Worm (Caenorhabditis elegans): ENCODE measurements around the gene D2045.9.

D2045.9 gene

DNA sequence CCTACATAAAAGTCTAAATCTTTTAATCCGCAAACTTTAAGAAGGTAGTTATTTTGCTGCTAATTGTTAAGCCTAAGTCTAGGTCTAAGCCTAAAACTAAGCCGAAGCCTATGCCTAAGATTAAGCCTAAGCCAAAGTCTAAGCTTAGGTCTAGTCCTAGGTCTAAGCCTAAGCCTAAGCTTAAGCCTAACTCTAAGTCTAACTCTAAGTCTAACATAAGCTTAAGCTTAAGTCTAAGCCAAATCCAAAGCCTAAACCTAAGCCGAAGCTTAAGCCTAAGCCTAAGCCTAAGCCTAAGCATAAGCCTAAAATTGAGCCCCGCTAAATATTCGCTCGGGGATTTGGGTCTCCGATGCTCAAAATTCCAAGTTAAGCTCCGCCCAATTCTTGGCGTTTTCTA lies 46.2 kb downstream of the D2045.9 start (continued):
- TF ChIP-seq rpc-1 (optimal IDR thresholded peaks at IDR 0.05) (no peak), rpc-1 (tag; optimal IDR thresholded peaks at IDR 0.05) (no peak)

DNA sequence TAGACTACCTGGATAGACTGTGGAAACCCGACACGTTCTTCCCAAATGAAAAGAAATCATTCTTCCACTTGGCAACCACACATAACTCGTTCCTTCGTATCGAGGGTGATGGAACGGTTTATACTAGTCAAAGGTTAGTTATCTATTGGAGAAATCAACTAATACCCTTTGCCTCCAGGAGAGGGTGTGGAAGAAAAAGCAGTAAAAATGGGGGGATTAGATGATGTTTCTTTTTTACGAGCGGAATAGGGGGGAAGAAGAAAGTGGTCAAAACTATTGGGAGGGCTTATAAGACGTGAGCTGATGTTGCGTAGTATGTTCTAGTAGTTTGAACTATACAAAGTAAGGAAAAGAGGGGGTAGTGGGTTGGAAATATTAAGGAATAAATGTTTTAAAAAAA lies 48.0 kb downstream of the D2045.9 start:
- no peak for TF ChIP-seq sdz-38 (tag; optimal IDR thresholded peaks at IDR 0.05)
- TF ChIP-seq hrde-1 (tag; optimal IDR thresholded peaks at IDR 0.05; ENCODE audit: borderline replicate concordance), result no peak
- TF ChIP-seq D2030.7 (GFP tag; IDR thresholded peaks at IDR 0.05), result no peak
- no peak for TF ChIP-seq K11D2.4 (GFP tag; IDR thresholded peaks at IDR 0.05)
- TF ChIP-seq ztf-18 (tag; optimal IDR thresholded peaks at IDR 0.05), result no peak
- no peak for TF ChIP-seq lin-35 (GFP tag; optimal IDR thresholded peaks at IDR 0.05)
- TF ChIP-seq lsl-1 (GFP tag; optimal IDR thresholded peaks at IDR 0.05), result no peak
- TF ChIP-seq egl-18 (GFP tag; IDR thresholded peaks at IDR 0.05), result no peak
- no peak for TF ChIP-seq ccch-3 (GFP tag; optimal IDR thresholded peaks at IDR 0.05)
- no peak for TF ChIP-seq aptf-2 (GFP tag; conservative IDR thresholded peaks at IDR 0.05)
- TF ChIP-seq F37B4.10 (GFP tag; IDR thresholded peaks at IDR 0.05), result no peak

DNA sequence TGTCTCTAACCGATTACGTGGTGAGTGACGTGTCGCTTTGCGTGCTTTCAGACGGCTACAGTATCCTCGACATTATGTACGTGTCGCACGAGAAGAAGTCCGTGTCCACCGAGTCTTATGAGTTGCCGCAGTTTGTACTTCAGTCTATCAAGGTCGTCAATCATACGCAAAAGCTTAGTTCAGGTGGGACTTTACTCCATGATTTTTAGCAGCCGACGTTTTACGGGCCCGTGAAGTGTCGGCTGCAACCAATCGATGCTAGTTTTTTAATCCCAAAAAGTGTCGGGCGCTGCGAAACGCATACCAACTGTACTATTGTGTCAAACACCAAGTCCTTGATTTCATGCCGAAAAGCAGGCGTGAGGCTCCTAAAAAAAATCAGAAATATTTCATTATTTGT lies 49.8 kb downstream of the D2045.9 start:
- TF ChIP-seq Y56A3A.18 (GFP tag; IDR thresholded peaks at IDR 0.05) (no peak), snpc-4 (GFP tag; optimal IDR thresholded peaks at IDR 0.05) (peak; percentile 21), snpc-4 (tag; optimal IDR thresholded peaks at IDR 0.05) (peak in 3 of 4 experiments; percentile 53 to 74 (median 59))

DNA sequence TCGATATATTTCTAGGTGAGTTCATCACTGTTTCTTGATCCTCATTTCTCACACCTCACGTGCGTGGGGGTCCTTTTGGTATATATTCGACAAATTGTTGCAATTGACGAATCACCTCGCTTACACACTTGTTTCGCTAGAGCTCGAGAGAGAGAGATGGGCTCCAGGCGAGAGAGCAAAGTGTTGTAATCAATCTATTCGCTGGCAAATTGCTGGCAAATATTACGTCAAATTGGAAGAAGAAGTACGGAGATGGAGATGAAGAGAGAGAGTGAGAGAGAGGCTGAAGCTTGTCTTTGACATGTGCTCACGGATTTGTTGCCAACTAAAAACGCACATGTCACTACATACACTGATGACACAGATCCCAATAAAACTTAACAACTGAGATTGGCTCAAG lies 50.9 kb downstream of the D2045.9 start:
- no peak for TF ChIP-seq cebp-1 (GFP tag; IDR thresholded peaks at IDR 0.05)
- TF ChIP-seq cebp-1 (tag; optimal IDR thresholded peaks at IDR 0.05), result peak; percentile 3
- TF ChIP-seq somi-1 (GFP tag; optimal IDR thresholded peaks at IDR 0.05), result no peak
- no peak for TF ChIP-seq snpc-1.3 (tag; optimal IDR thresholded peaks at IDR 0.05; ENCODE audit: insufficient read depth)

DNA sequence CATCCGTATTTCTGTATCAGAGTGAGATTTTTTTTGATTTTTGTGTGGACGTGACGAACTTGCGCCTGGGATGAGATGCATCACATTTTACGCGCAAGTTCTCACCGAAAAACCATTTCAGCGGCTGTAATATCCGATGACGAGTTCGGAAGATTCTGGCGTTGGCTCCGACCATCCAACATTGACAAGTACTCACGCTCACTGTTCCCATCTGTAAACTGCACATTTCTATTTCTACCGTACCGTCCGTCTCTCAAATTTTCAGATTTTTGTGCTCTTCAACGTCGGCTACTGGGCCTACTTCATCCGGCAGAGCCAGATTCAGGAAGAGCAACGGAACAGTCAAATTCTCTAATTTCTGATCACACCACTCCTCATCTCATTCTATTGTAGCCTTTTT lies 52.4 kb downstream of the D2045.9 start:
- TF ChIP-seq madf-3 (GFP tag; IDR thresholded peaks at IDR 0.05), result 0 out of 2 replicates have a peak, but pooled peaks have one; percentile 65
- TF ChIP-seq K11D2.4 (GFP tag; IDR thresholded peaks at IDR 0.05), result no peak
